Fruit fly (Drosophila melanogaster) whole organism, embryonic: Measurements from ENCODE around the gene mad2.
A peak's percentile ranks its signal among the peaks of the same experiment; 100 is the strongest.

ENCODE experiments used
- Asciz ChIP-seq: fragments of 200-800 bp; sonication (Bioruptor generic); optimal IDR thresholded peaks from 2 replicates; lab custom pipeline; 2017; ENCODE audit warnings: missing biosample characterization, mild to moderate bottlenecking, missing genetic modification characterization, missing genetic modification reagents
- Atf3 ChIP-seq: fragments of 200-800 bp; sonication (Bioruptor generic); optimal IDR thresholded peaks from 3 replicates; lab custom pipeline; 2016; ENCODE audit warnings: missing biosample characterization, missing genetic modification characterization
- Blimp-1 ChIP-seq: fragments of 200-800 bp; sonication (Bioruptor generic); optimal IDR thresholded peaks from 3 replicates; lab custom pipeline; 2018; ENCODE audit warnings: missing biosample characterization, missing genetic modification characterization, mild to moderate bottlenecking, moderate library complexity, missing genetic modification reagents
- Bteb2 ChIP-seq: fragments of 200-800 bp; sonication (Bioruptor generic); optimal IDR thresholded peaks from 2 replicates; lab custom pipeline; 2016; ENCODE audit warnings: missing biosample characterization, missing genetic modification characterization
- CG10543 ChIP-seq: fragments of 200-800 bp; sonication (Bioruptor generic); optimal IDR thresholded peaks from 3 replicates; lab custom pipeline; 2017; ENCODE audit warnings: missing biosample characterization, mild to moderate bottlenecking, missing genetic modification characterization, moderate library complexity
- CG11560 ChIP-seq: fragments of 200-800 bp; sonication (Bioruptor generic); IDR thresholded peaks from 3 replicates; pipeline ENCODE4 v1.3.6; 2022; ENCODE audit warnings: missing biosample characterization, missing genetic modification characterization
- CG11695 ChIP-seq: fragments of 200-800 bp; sonication (Bioruptor generic); IDR thresholded peaks from 3 replicates; pipeline ENCODE4 v1.3.6; 2022; ENCODE audit warnings: missing biosample characterization, missing genetic modification characterization
- CG15601 ChIP-seq: fragments of 200-800 bp; sonication (Bioruptor generic); optimal IDR thresholded peaks from 3 replicates; lab custom pipeline; 2019; ENCODE audit warnings: missing biosample characterization, mild to moderate bottlenecking, missing genetic modification characterization, moderate library complexity
- CG3995 ChIP-seq: fragments of 200-800 bp; sonication (Bioruptor generic); optimal IDR thresholded peaks from 3 replicates; lab custom pipeline; 2016; ENCODE audit warnings: missing biosample characterization, missing genetic modification characterization
- CG42726 ChIP-seq: fragments of 200-800 bp; sonication (Bioruptor generic); IDR thresholded peaks from 2 replicates; pipeline ENCODE4 v1.3.6; 2022; ENCODE audit warnings: missing biosample characterization, missing genetic modification characterization; ENCODE audit not compliant: partially characterized antibody
- CG6175 ChIP-seq: fragments of 200-800 bp; sonication (Bioruptor generic); IDR thresholded peaks from 3 replicates; pipeline ENCODE4 v1.3.6; 2022; ENCODE audit warnings: missing biosample characterization, missing genetic modification characterization
- CG8359 ChIP-seq: fragments of 200-800 bp; sonication (Bioruptor generic); optimal IDR thresholded peaks from 2 replicates; lab custom pipeline; 2017; ENCODE audit warnings: missing biosample characterization, mild to moderate bottlenecking, missing genetic modification characterization, borderline replicate concordance
- CG8924 ChIP-seq: fragments of 200-800 bp; optimal IDR thresholded peaks from 3 replicates; lab custom pipeline; 2019; ENCODE audit warnings: missing biosample characterization, mild to moderate bottlenecking, missing genetic modification characterization, moderate library complexity
- CG9797 ChIP-seq: fragments of 200-800 bp; sonication (Bioruptor generic); optimal IDR thresholded peaks from 3 replicates; lab custom pipeline; 2018; ENCODE audit warnings: missing biosample characterization, mild to moderate bottlenecking, missing genetic modification characterization
- CoRest ChIP-seq: fragments of 200-800 bp; sonication (Bioruptor generic); optimal IDR thresholded peaks from 3 replicates; lab custom pipeline; 2018; ENCODE audit warnings: missing biosample characterization, mild to moderate bottlenecking, missing genetic modification characterization, moderate library complexity
- Eip74EF ChIP-seq, 2 experiments: fragments of 200-800 bp in 1 of 2; fragments of >200 bp in 1 of 2; sonication (Bioruptor generic) in 1 of 2; optimal IDR thresholded peaks; 2 replicates each; lab custom pipeline; 2017 to 2019; ENCODE audit warnings: missing biosample characterization in 2 of 2, missing genetic modification characterization in 2 of 2, mild to moderate bottlenecking in 1 of 2, moderate library complexity in 1 of 2
- Elba2 ChIP-seq: fragments of 200-800 bp; sonication (Bioruptor generic); optimal IDR thresholded peaks from 3 replicates; lab custom pipeline; 2016; ENCODE audit warnings: missing biosample characterization, missing genetic modification characterization
- Hr39 ChIP-seq: fragments of >200 bp; optimal IDR thresholded peaks from 2 replicates; lab custom pipeline; 2017
- Mad ChIP-seq: fragments of 200-800 bp; sonication (Bioruptor generic); optimal IDR thresholded peaks from 2 replicates; lab custom pipeline; 2016; ENCODE audit warnings: missing biosample characterization, missing genetic modification characterization
- Med ChIP-seq: fragments of 200-800 bp; sonication (Bioruptor generic); peaks from one replicate; lab custom pipeline; 2016; ENCODE audit warnings: missing biosample characterization, missing genetic modification characterization, mild to moderate bottlenecking, inconsistent platforms, moderate library complexity
- Stat92E ChIP-seq, 3 experiments: fragments of >200 bp in 2 of 3; fragments of 200-800 bp in 1 of 3; sonication (Bioruptor generic) in 1 of 3; optimal IDR thresholded peaks; 2 replicates each; lab custom pipeline; 2017 to 2019; ENCODE audit warnings: missing biosample characterization in 3 of 3, missing genetic modification characterization in 3 of 3, mild to moderate bottlenecking in 1 of 3, moderate library complexity in 1 of 3
- Taf1 ChIP-seq: fragments of 200-800 bp; sonication (Bioruptor generic); IDR thresholded peaks from 2 replicates; pipeline ENCODE4 v1.3.6; 2022; ENCODE audit warnings: missing biosample characterization, missing genetic modification characterization
- Usf ChIP-seq: fragments of 200-800 bp; sonication (Bioruptor generic); optimal IDR thresholded peaks from 2 replicates; lab custom pipeline; 2017; ENCODE audit warnings: missing genotype, missing biosample characterization, missing genetic modification characterization
- ash1 ChIP-seq: fragments of 200-800 bp; sonication (Bioruptor generic); optimal IDR thresholded peaks from 2 replicates; lab custom pipeline; 2018; ENCODE audit warnings: missing biosample characterization, mild to moderate bottlenecking, missing genetic modification characterization
- corto ChIP-seq: fragments of 200-800 bp; sonication (Bioruptor generic); optimal IDR thresholded peaks from 2 replicates; lab custom pipeline; 2016; ENCODE audit warnings: missing biosample characterization, mild to moderate bottlenecking, missing genetic modification characterization, moderate library complexity
- dm ChIP-seq: fragments of 200-800 bp; sonication (Bioruptor generic); optimal IDR thresholded peaks from 3 replicates; lab custom pipeline; 2016; ENCODE audit warnings: missing biosample characterization, missing genetic modification characterization
- gcm2 ChIP-seq: fragments of 200-800 bp; sonication (Bioruptor generic); optimal IDR thresholded peaks from 2 replicates; lab custom pipeline; 2016; ENCODE audit warnings: missing biosample characterization, missing genetic modification characterization
- grau ChIP-seq: fragments of 200-800 bp; optimal IDR thresholded peaks from 3 replicates; lab custom pipeline; 2019; ENCODE audit warnings: missing biosample characterization, mild to moderate bottlenecking, missing genetic modification characterization, moderate library complexity
- gro ChIP-seq: fragments of 200-800 bp; sonication (Bioruptor generic); optimal IDR thresholded peaks from 2 replicates; lab custom pipeline; 2016; ENCODE audit warnings: missing biosample characterization, missing genetic modification characterization
- gt ChIP-seq: fragments of 200-800 bp; sonication (Bioruptor generic); IDR thresholded peaks from 2 replicates; pipeline ENCODE4 v1.3.6; 2022; ENCODE audit warnings: missing biosample characterization, missing genetic modification characterization
- her ChIP-seq: fragments of 200-800 bp; sonication (Bioruptor generic); optimal IDR thresholded peaks from 2 replicates; lab custom pipeline; 2016; ENCODE audit warnings: missing biosample characterization, missing genetic modification characterization
- kni ChIP-seq: fragments of 200-800 bp; sonication (Bioruptor generic); optimal IDR thresholded peaks from 3 replicates; lab custom pipeline; 2017; ENCODE audit warnings: mild to moderate bottlenecking, missing biosample characterization, missing genetic modification reagents, missing genetic modification characterization
- lmd ChIP-seq: fragments of 200-800 bp; sonication (Bioruptor generic); IDR thresholded peaks from 2 replicates; pipeline ENCODE4 v1.3.6; 2022; ENCODE audit warnings: missing biosample characterization, missing genetic modification characterization
- mld ChIP-seq: fragments of 200-800 bp; sonication (Bioruptor generic); IDR thresholded peaks from 3 replicates; pipeline ENCODE4 v1.3.6; 2022; ENCODE audit warnings: missing biosample characterization, missing genetic modification characterization; ENCODE audit not compliant: partially characterized antibody
- nerfin-1 ChIP-seq: fragments of 200-800 bp; sonication (Bioruptor generic); optimal IDR thresholded peaks from 3 replicates; lab custom pipeline; 2019; ENCODE audit warnings: missing biosample characterization, mild to moderate bottlenecking, missing genetic modification characterization, moderate library complexity
- pita ChIP-seq: fragments of 200-800 bp; sonication (Bioruptor generic); optimal IDR thresholded peaks from 2 replicates; lab custom pipeline; 2017; ENCODE audit warnings: missing biosample characterization, mild to moderate bottlenecking, missing genetic modification characterization
- pros ChIP-seq: fragments of 200-800 bp; sonication (Bioruptor generic); optimal IDR thresholded peaks from 3 replicates; lab custom pipeline; 2019; ENCODE audit warnings: missing biosample characterization, mild to moderate bottlenecking, missing genetic modification characterization, moderate library complexity
- row ChIP-seq: fragments of 200-800 bp; sonication (Bioruptor generic); IDR thresholded peaks from 3 replicates; pipeline ENCODE4 v1.3.6; 2022; ENCODE audit warnings: missing biosample characterization, missing genetic modification characterization
- salm ChIP-seq: fragments of 200-800 bp; sonication (Bioruptor generic); optimal IDR thresholded peaks from 2 replicates; lab custom pipeline; 2018; ENCODE audit warnings: missing biosample characterization, mild to moderate bottlenecking, missing genetic modification characterization
- sens ChIP-seq: fragments of 200-800 bp; sonication (Bioruptor generic); peaks from one replicate; lab custom pipeline; 2016; ENCODE audit warnings: missing biosample characterization, missing genetic modification characterization
- seq ChIP-seq: fragments of 200-800 bp; sonication (Bioruptor generic); IDR thresholded peaks from 2 replicates; pipeline ENCODE4 v1.3.6; 2022; ENCODE audit warnings: missing biosample characterization, missing genetic modification characterization
- sisA ChIP-seq: fragments of 200-800 bp; sonication (Bioruptor generic); IDR thresholded peaks from 2 replicates; pipeline ENCODE4 v1.3.6; 2022; ENCODE audit warnings: missing biosample characterization, missing genetic modification characterization
- so ChIP-seq: fragments of 200-800 bp; sonication (Bioruptor generic); IDR thresholded peaks from 3 replicates; pipeline ENCODE4 v1.3.6; 2022; ENCODE audit warnings: missing biosample characterization, missing genetic modification characterization
- sqz ChIP-seq: fragments of 200-800 bp; sonication (Bioruptor generic); optimal IDR thresholded peaks from 3 replicates; lab custom pipeline; 2018; ENCODE audit warnings: missing biosample characterization, mild to moderate bottlenecking, missing genetic modification characterization
- sr ChIP-seq: fragments of 200-800 bp; sonication (Bioruptor generic); IDR thresholded peaks from 3 replicates; pipeline ENCODE4 v1.3.6; 2022; ENCODE audit warnings: missing biosample characterization, missing genetic modification characterization
- tna ChIP-seq: fragments of 200-800 bp; sonication (Bioruptor generic); IDR thresholded peaks from 2 replicates; pipeline ENCODE4 v1.3.6; 2022; ENCODE audit warnings: missing biosample characterization, missing genetic modification characterization; ENCODE audit not compliant: partially characterized antibody
- z ChIP-seq: fragments of 200-800 bp; sonication (Bioruptor generic); IDR thresholded peaks from 3 replicates; pipeline ENCODE4 v1.3.6; 2022; ENCODE audit warnings: missing biosample characterization, missing genetic modification characterization
- zen2 ChIP-seq: fragments of 200-800 bp; sonication (Bioruptor generic); IDR thresholded peaks from 3 replicates; pipeline ENCODE4 v1.3.6; 2022; ENCODE audit warnings: missing biosample characterization, missing genetic modification characterization; ENCODE audit not compliant: partially characterized antibody

Gene mad2

dm6 chr3L:5851636-5852035 lies 38.7 kb upstream of the mad2 start:
- TF ChIP-seq Asciz (no peak), CG8359 (GFP tag; lab: Kevin White, UChicago) (no peak), zen2 (GFP tag; lab: Robert Waterston, UW) (no peak), Eip74EF (GFP tag; optimal IDR thresholded peaks at IDR 0.05; lab: Kevin White, UChicago) (no peak), CoRest (tag; lab: Kevin White, UChicago) (no peak), corto (GFP tag; lab: Kevin White, UChicago) (peak; percentile 6)

- no peak for TF ChIP-seq dm (GFP tag; lab: Kevin White, UChicago)
- TF ChIP-seq lmd (GFP tag; lab: Robert Waterston, UW): 0 out of 2 replicates have a peak, but pooled peaks have one; percentile 8
- TF ChIP-seq Usf (GFP tag; lab: Kevin White, UChicago): no peak
- TF ChIP-seq sqz (GFP tag; lab: Kevin White, UChicago): peak; percentile 4
- TF ChIP-seq salm: no peak
- peak; percentile 16 for TF ChIP-seq pros
- peak; percentile 28; the same call in 1 of the 3 replicates for TF ChIP-seq sr (GFP tag; lab: Robert Waterston, UW)
- peak; percentile 65 for TF ChIP-seq sens (GFP tag; lab: Kevin White, UChicago)
- TF ChIP-seq nerfin-1 (tag; lab: Kevin White, UChicago): no peak
- peak; percentile 13 for TF ChIP-seq Blimp-1 (GFP tag; lab: Kevin White, UChicago)
- no peak for TF ChIP-seq Eip74EF (GFP tag; optimal IDR thresholded peaks at IDR 0.05; lab: Kevin White, UChicago)
- peak; percentile 25 for TF ChIP-seq CG15601 (tag; lab: Kevin White, UChicago)
- TF ChIP-seq z (GFP tag; lab: Robert Waterston, UW): peak; percentile 55; the same call in 1 of the 3 replicates
- peak; percentile 25 for TF ChIP-seq kni
Measured at dm6 chr3L:5848929-5849328, 36.0 kb upstream of the mad2 start.

dm6 chr3L:5845466-5845865 lies 32.6 kb upstream of the mad2 start, which contains the start of gene vn:
Gene vn (minus strand): TSS chr3L:5845664.
- no peak for TF ChIP-seq Asciz
- peak; percentile 48; the same call in 1 of the 3 replicates for TF ChIP-seq so (GFP tag; lab: Robert Waterston, UW)
- no peak for TF ChIP-seq CG9797 (GFP tag; lab: Kevin White, UChicago)
- peak; percentile 13; the same call in 1 of the 3 replicates for TF ChIP-seq row (GFP tag; lab: Robert Waterston, UW)
- peak; percentile 54 for TF ChIP-seq CG10543 (GFP tag; lab: Kevin White, UChicago)
- no peak for TF ChIP-seq gt (GFP tag; lab: Robert Waterston, UW)
- no peak for TF ChIP-seq pita (GFP tag; lab: Kevin White, UChicago)
- no peak for TF ChIP-seq gro
- TF ChIP-seq tna (GFP tag; lab: Robert Waterston, UW): peak; percentile 55; the same call in 1 of the 2 replicates
- TF ChIP-seq grau (tag; lab: Kevin White, UChicago): peak; percentile 20
- TF ChIP-seq gcm2 (GFP tag; lab: Kevin White, UChicago): no peak
- no peak for TF ChIP-seq Mad (GFP tag; lab: Kevin White, UChicago)
- no peak for TF ChIP-seq Atf3 (GFP tag; lab: Kevin White, UChicago)
- no peak for TF ChIP-seq mld (GFP tag; lab: Robert Waterston, UW)
- no peak for TF ChIP-seq CG11560
- TF ChIP-seq Hr39 (lab: Kevin White, UChicago): no peak
- peak in 1 of 3 experiments; percentile 31 for TF ChIP-seq Stat92E (GFP tag; optimal IDR thresholded peaks at IDR 0.05; lab: Kevin White, UChicago)
- TF ChIP-seq ash1: no peak
- TF ChIP-seq CG11695 (GFP tag; lab: Robert Waterston, UW): no peak
- no peak for TF ChIP-seq CG3995 (GFP tag; lab: Kevin White, UChicago)
- TF ChIP-seq CG6175 (GFP tag; lab: Robert Waterston, UW): no peak; the same call in 2 of the 3 replicates
- no peak for TF ChIP-seq Taf1
- TF ChIP-seq sisA (GFP tag; lab: Robert Waterston, UW): no peak
- no peak for TF ChIP-seq Bteb2 (GFP tag; lab: Kevin White, UChicago)
- peak; percentile 10 for TF ChIP-seq her (GFP tag; lab: Kevin White, UChicago)
- no peak for TF ChIP-seq Elba2
- TF ChIP-seq CG42726: peak; percentile 56; the same call in 1 of the 2 replicates
- TF ChIP-seq CG8924 (tag; lab: Kevin White, UChicago): peak; percentile 30
- TF ChIP-seq Med (GFP tag; lab: Kevin White, UChicago): peak; percentile 88
- no peak for TF ChIP-seq seq
